Worm (Caenorhabditis elegans) whole organism, young adult: ENCODE measurements around the gene fahd-1.

Experiments
- F49E8.2 ChIP-seq: sonication (generic microtip); optimal IDR thresholded peaks from 3 replicates; lab custom pipeline; 2017; ENCODE audit warnings: missing genetic modification characterization, mild to moderate bottlenecking, missing compliant biosample characterization, antibody characterized with exemption, moderate library complexity; ENCODE audit not compliant: insufficient read depth
- hrde-1 ChIP-seq: sonication (generic microtip); optimal IDR thresholded peaks from 2 replicates; lab custom pipeline; 2016; ENCODE audit warnings: missing genetic modification characterization, mild to moderate bottlenecking, missing compliant biosample characterization, moderate library complexity, missing genotype, missing genetic modification reagents, borderline replicate concordance
- pha-4 ChIP-seq: fragments of 150-350 bp; sonication (generic microtip); optimal IDR thresholded peaks from 2 replicates; lab custom pipeline; 2014; ENCODE audit warnings: missing biosample characterization, missing genetic modification reagents, missing genetic modification characterization

- TF ChIP-seq pha-4 (tag; lab: Kevin White, UChicago) = no peak
- TF ChIP-seq F49E8.2 (tag; lab: Kevin White, UChicago) = no peak
- TF ChIP-seq hrde-1 (tag; lab: Kevin White, UChicago) = no peak
These were observed 31.2 kb upstream of the fahd-1 start, which contains the start of gene cuc-1 for ce11 chrIII:7860885-7861284.
